Worm (Caenorhabditis elegans): ENCODE measurements around the gene C09G4.4.

Gene C09G4.4

ce11 chrIV:8532796-8533195, 20.0 kb downstream of the C09G4.4 start:
- TF ChIP-seq F57C9.4 (tag; optimal IDR thresholded peaks at IDR 0.05) (no peak), akir-1 (GFP tag; optimal IDR thresholded peaks at IDR 0.05) (no peak), ceh-27 (GFP tag; optimal IDR thresholded peaks at IDR 0.05) (no peak), nhr-179 (tag; optimal IDR thresholded peaks at IDR 0.05) (no peak), T26A5.8 (tag; optimal IDR thresholded peaks at IDR 0.05) (no peak), lin-26 (GFP tag; IDR thresholded peaks at IDR 0.05) (no peak), mel-28 (tag; optimal IDR thresholded peaks at IDR 0.05; ENCODE audit: borderline replicate concordance) (no peak), snpc-1.3 (tag; optimal IDR thresholded peaks at IDR 0.05; ENCODE audit: insufficient read depth) (no peak), nfyb-1 (GFP tag; IDR thresholded peaks at IDR 0.05) (0 out of 2 replicates have a peak, but pooled peaks have one; percentile 14), attf-6 (GFP tag; IDR thresholded peaks at IDR 0.05) (no peak), nhr-80 (tag; optimal IDR thresholded peaks at IDR 0.05) (peak; percentile 62), athp-1 (tag; optimal IDR thresholded peaks at IDR 0.05) (no peak), tbp1 (GFP tag; optimal IDR thresholded peaks at IDR 0.05) (peak; percentile 13)

ce11 chrIV:8534189-8534588, 21.4 kb downstream of the C09G4.4 start:
- peak; percentile 54 for TF ChIP-seq nhr-80 (tag; optimal IDR thresholded peaks at IDR 0.05)
- TF ChIP-seq him-1 (tag; optimal IDR thresholded peaks at IDR 0.05), result no peak
- TF ChIP-seq somi-1 (GFP tag; optimal IDR thresholded peaks at IDR 0.05), result no peak

- TF ChIP-seq ZK185.1 (tag; optimal IDR thresholded peaks at IDR 0.05; ENCODE audit: poor library complexity, severe bottlenecking) (no peak), ztf-22 (GFP tag; optimal IDR thresholded peaks at IDR 0.05) (no peak), ceh-27 (GFP tag; optimal IDR thresholded peaks at IDR 0.05) (peak; percentile 15), hmg-1.2 (GFP tag; IDR thresholded peaks at IDR 0.05) (peak; percentile 40; the same call in 1 of the 2 replicates), ama-1 (optimal IDR thresholded peaks at IDR 0.05) (peak; percentile 27), ama-1 (GFP tag; optimal IDR thresholded peaks at IDR 0.05) (no peak), lin-40 (tag; optimal IDR thresholded peaks at IDR 0.05) (peak; percentile 39), tbx-9 (tag; optimal IDR thresholded peaks at IDR 0.05; ENCODE audit: borderline replicate concordance) (no peak), tbp1 (GFP tag; optimal IDR thresholded peaks at IDR 0.05) (peak; percentile 5), unc-62 (GFP tag; optimal IDR thresholded peaks at IDR 0.05) (peak; percentile 39), lag-1 (GFP tag; IDR thresholded peaks at IDR 0.05) (no peak), nhr-80 (tag; optimal IDR thresholded peaks at IDR 0.05) (peak; percentile 71), K12H6.12 (tag; optimal IDR thresholded peaks at IDR 0.05) (peak; percentile 40), ccch-3 (GFP tag; optimal IDR thresholded peaks at IDR 0.05) (no peak), F22D6.2 (tag; optimal IDR thresholded peaks at IDR 0.05) (peak; percentile 58), hsf-1 (GFP tag; IDR thresholded peaks at IDR 0.05) (no peak), chd-7 (tag; optimal IDR thresholded peaks at IDR 0.05) (peak; percentile 11), hrde-1 (tag; optimal IDR thresholded peaks at IDR 0.05; ENCODE audit: borderline replicate concordance) (no peak), F39B2.1 (GFP tag; IDR thresholded peaks at IDR 0.05) (no peak), somi-1 (GFP tag; optimal IDR thresholded peaks at IDR 0.05) (peak; percentile 73), ztf-26 (tag; optimal IDR thresholded peaks at IDR 0.05) (peak; percentile 10), cebp-1 (GFP tag; IDR thresholded peaks at IDR 0.05) (no peak), cebp-1 (tag; optimal IDR thresholded peaks at IDR 0.05) (peak; percentile 47), madf-8 (GFP tag; conservative IDR thresholded peaks at IDR 0.05) (no peak), T07F8.4 (tag; optimal IDR thresholded peaks at IDR 0.05) (no peak), lin-54 (GFP tag; optimal IDR thresholded peaks at IDR 0.05) (no peak), K11D2.4 (GFP tag; IDR thresholded peaks at IDR 0.05) (0 out of 2 replicates have a peak, but pooled peaks have one; percentile 32), dox-1 (GFP tag; IDR thresholded peaks at IDR 0.05) (0 out of 2 replicates have a peak, but pooled peaks have one; percentile 17)
Observed at ce11 chrIV:8534997-8535414, 22.2 kb downstream of the C09G4.4 start.
